Fruit fly (Drosophila melanogaster) whole organism, prepupa: ENCODE measurements around the gene CG13841.

Experiments
- Blimp-1 ChIP-seq: fragments of 200-800 bp; sonication (Bioruptor generic); optimal IDR thresholded peaks from 3 replicates; lab custom pipeline; 2017; ENCODE audit warnings: missing biosample characterization, missing genetic modification characterization, mild to moderate bottlenecking, moderate library complexity, missing genetic modification reagents
- CG10631 ChIP-seq: fragments of 200-800 bp; sonication (Bioruptor generic); optimal IDR thresholded peaks from 2 replicates; lab custom pipeline; 2016; ENCODE audit warnings: missing biosample characterization, missing genetic modification characterization
- CG10669 ChIP-seq: fragments of 200-800 bp; sonication (Bioruptor generic); optimal IDR thresholded peaks from 3 replicates; lab custom pipeline; 2018; ENCODE audit warnings: missing biosample characterization, mild to moderate bottlenecking, missing genetic modification characterization, moderate library complexity
- CG11294 ChIP-seq: fragments of 200-800 bp; sonication (Bioruptor generic); IDR thresholded peaks from 2 replicates; pipeline ENCODE4 v1.3.6; 2022; ENCODE audit warnings: missing biosample characterization, missing genetic modification characterization
- CG11762 ChIP-seq: fragments of 200-800 bp; sonication (Bioruptor generic); optimal IDR thresholded peaks from 3 replicates; lab custom pipeline; 2016; ENCODE audit warnings: missing biosample characterization, missing genetic modification characterization; ENCODE audit not compliant: insufficient read depth
- CG11902 ChIP-seq: fragments of 200-800 bp; sonication (Bioruptor generic); optimal IDR thresholded peaks from 3 replicates; lab custom pipeline; 2016; ENCODE audit warnings: missing biosample characterization, missing genetic modification characterization
- CG15336 ChIP-seq: fragments of 200-800 bp; sonication (Bioruptor generic); IDR thresholded peaks from 2 replicates; pipeline ENCODE4 v1.3.6; 2022; ENCODE audit warnings: missing biosample characterization, missing genetic modification characterization
- CG3032 ChIP-seq: fragments of 200-800 bp; optimal IDR thresholded peaks from 2 replicates; lab custom pipeline; 2019; ENCODE audit warnings: missing biosample characterization, mild to moderate bottlenecking, missing genetic modification characterization, moderate library complexity
- CG31627 ChIP-seq: fragments of 200-800 bp; sonication (Bioruptor generic); optimal IDR thresholded peaks from 3 replicates; lab custom pipeline; 2016; ENCODE audit warnings: missing biosample characterization, missing genetic modification characterization
- CG32006 ChIP-seq: fragments of 200-800 bp; sonication (Bioruptor generic); optimal IDR thresholded peaks from 3 replicates; lab custom pipeline; 2017; ENCODE audit warnings: missing biosample characterization, mild to moderate bottlenecking, missing genetic modification characterization
- CG3919 ChIP-seq: fragments of 200-800 bp; sonication (Bioruptor generic); optimal IDR thresholded peaks from 3 replicates; lab custom pipeline; 2016; ENCODE audit warnings: missing biosample characterization, missing genetic modification characterization
- CG4318 ChIP-seq: fragments of 200-800 bp; sonication (Bioruptor generic); optimal IDR thresholded peaks from 3 replicates; lab custom pipeline; 2017; ENCODE audit warnings: missing biosample characterization, mild to moderate bottlenecking, missing genetic modification characterization
- CG6163 ChIP-seq: fragments of 200-800 bp; sonication (Bioruptor generic); IDR thresholded peaks from 3 replicates; pipeline ENCODE4 v1.3.6; 2022; ENCODE audit warnings: missing biosample characterization, missing genetic modification characterization
- CG6276 ChIP-seq: fragments of 200-800 bp; sonication (Bioruptor generic); optimal IDR thresholded peaks from 2 replicates; lab custom pipeline; 2017; ENCODE audit warnings: missing biosample characterization, mild to moderate bottlenecking, missing genetic modification characterization
- CG6792 ChIP-seq: fragments of 200-800 bp; sonication (Bioruptor generic); optimal IDR thresholded peaks from 3 replicates; lab custom pipeline; 2016; ENCODE audit warnings: missing biosample characterization, missing genetic modification characterization
- CG6808 ChIP-seq: fragments of 200-800 bp; sonication (Bioruptor generic); optimal IDR thresholded peaks from 3 replicates; lab custom pipeline; 2017; ENCODE audit warnings: missing biosample characterization, missing genetic modification characterization, mild to moderate bottlenecking, moderate library complexity, missing genetic modification reagents
- CG6854 ChIP-seq: fragments of 200-800 bp; sonication (Bioruptor generic); optimal IDR thresholded peaks from 2 replicates; lab custom pipeline; 2017; ENCODE audit warnings: missing biosample characterization, mild to moderate bottlenecking, missing genetic modification characterization
- CG8319 ChIP-seq: fragments of 200-800 bp; sonication (Bioruptor generic); optimal IDR thresholded peaks from 3 replicates; lab custom pipeline; 2016; ENCODE audit warnings: missing biosample characterization, missing genetic modification characterization
- Eip75B ChIP-seq: fragments of 200-800 bp; sonication (Bioruptor generic); optimal IDR thresholded peaks from 3 replicates; lab custom pipeline; 2016; ENCODE audit warnings: missing biosample characterization, missing genetic modification characterization
- Eip78C ChIP-seq: fragments of 200-800 bp; sonication (Bioruptor generic); peaks from one replicate; lab custom pipeline; 2016; ENCODE audit warnings: missing biosample characterization, missing genetic modification characterization
- Eip93F ChIP-seq: fragments of 200-800 bp; sonication (Bioruptor generic); optimal IDR thresholded peaks from 2 replicates; lab custom pipeline; 2016; ENCODE audit warnings: missing biosample characterization, mild to moderate bottlenecking, missing genetic modification characterization
- Ets21C ChIP-seq: fragments of 200-800 bp; sonication (Bioruptor generic); optimal IDR thresholded peaks from 3 replicates; lab custom pipeline; 2016; ENCODE audit warnings: missing biosample characterization, missing genetic modification characterization
- Ets96B ChIP-seq: fragments of 200-800 bp; optimal IDR thresholded peaks from 2 replicates; lab custom pipeline; 2019; ENCODE audit warnings: missing biosample characterization, mild to moderate bottlenecking, missing genetic modification characterization, moderate library complexity
- Gug ChIP-seq: fragments of 200-800 bp; sonication (Bioruptor generic); IDR thresholded peaks from 2 replicates; pipeline ENCODE4 v1.3.6; 2022; ENCODE audit warnings: missing biosample characterization, missing genetic modification characterization
- Hr38 ChIP-seq: sonication (Bioruptor generic); optimal IDR thresholded peaks from 2 replicates; lab custom pipeline; 2016; ENCODE audit warnings: missing biosample characterization, missing genetic modification characterization
- Hr39 ChIP-seq: fragments of 200-800 bp; sonication (Bioruptor generic); optimal IDR thresholded peaks from 2 replicates; lab custom pipeline; 2016; ENCODE audit warnings: missing biosample characterization, missing genetic modification characterization
- Hr4 ChIP-seq: fragments of 200-800 bp; sonication (Bioruptor generic); optimal IDR thresholded peaks from 3 replicates; lab custom pipeline; 2016; ENCODE audit warnings: missing biosample characterization, missing genetic modification characterization
- Lpt ChIP-seq: fragments of 200-800 bp; sonication (Bioruptor generic); optimal IDR thresholded peaks from 3 replicates; lab custom pipeline; 2016; ENCODE audit warnings: missing biosample characterization, missing genetic modification characterization
- Met ChIP-seq: fragments of 200-800 bp; sonication (Bioruptor generic); optimal IDR thresholded peaks from 3 replicates; lab custom pipeline; 2016; ENCODE audit warnings: missing biosample characterization, missing genetic modification characterization
- OdsH ChIP-seq: fragments of 200-800 bp; sonication (Bioruptor generic); optimal IDR thresholded peaks from 3 replicates; lab custom pipeline; 2016; ENCODE audit warnings: missing biosample characterization, missing genetic modification characterization
- Smox ChIP-seq: fragments of 200-800 bp; sonication (Bioruptor generic); optimal IDR thresholded peaks from 3 replicates; lab custom pipeline; 2016; ENCODE audit warnings: missing biosample characterization, missing genetic modification characterization
- Sox102F ChIP-seq: fragments of 200-800 bp; sonication (Bioruptor generic); optimal IDR thresholded peaks from 2 replicates; lab custom pipeline; 2016; ENCODE audit warnings: missing biosample characterization, mild to moderate bottlenecking, missing genetic modification characterization
- Sox14 ChIP-seq: fragments of 200-800 bp; sonication (Bioruptor generic); optimal IDR thresholded peaks from 3 replicates; lab custom pipeline; 2016; ENCODE audit warnings: missing biosample characterization, missing genetic modification characterization
- Sox15 ChIP-seq: fragments of 200-800 bp; sonication (Bioruptor generic); optimal IDR thresholded peaks from 3 replicates; lab custom pipeline; 2016; ENCODE audit warnings: missing biosample characterization, missing genetic modification characterization
- achi ChIP-seq: fragments of 200-800 bp; sonication (Bioruptor generic); optimal IDR thresholded peaks from 3 replicates; lab custom pipeline; 2016; ENCODE audit warnings: missing biosample characterization, missing genetic modification characterization
- acj6 ChIP-seq: fragments of 200-800 bp; sonication (Bioruptor generic); optimal IDR thresholded peaks from 3 replicates; lab custom pipeline; 2016; ENCODE audit warnings: missing biosample characterization, missing genetic modification characterization
- cyc ChIP-seq: fragments of 200-800 bp; sonication (Bioruptor generic); optimal IDR thresholded peaks from 3 replicates; lab custom pipeline; 2016; ENCODE audit warnings: missing biosample characterization, missing genetic modification characterization
- dac ChIP-seq: fragments of 200-800 bp; sonication (Bioruptor generic); optimal IDR thresholded peaks from 2 replicates; lab custom pipeline; 2017; ENCODE audit warnings: missing biosample characterization, mild to moderate bottlenecking, missing genetic modification characterization
- dsx ChIP-seq: fragments of 200-800 bp; optimal IDR thresholded peaks from 3 replicates; lab custom pipeline; 2019; ENCODE audit warnings: missing biosample characterization, mild to moderate bottlenecking, missing genetic modification characterization, moderate library complexity; ENCODE audit not compliant: poor library complexity, severe bottlenecking
- eg ChIP-seq: fragments of 200-800 bp; sonication (Bioruptor generic); IDR thresholded peaks from 3 replicates; pipeline ENCODE4 v1.3.6; 2022; ENCODE audit warnings: missing biosample characterization, missing genetic modification characterization
- esn ChIP-seq: fragments of 200-800 bp; sonication (Bioruptor generic); optimal IDR thresholded peaks from 2 replicates; lab custom pipeline; 2016; ENCODE audit warnings: missing biosample characterization, mild to moderate bottlenecking, missing genetic modification characterization, moderate library complexity
- fd59A ChIP-seq: fragments of 200-800 bp; sonication (Bioruptor generic); optimal IDR thresholded peaks from 2 replicates; lab custom pipeline; 2017; ENCODE audit warnings: missing biosample characterization, mild to moderate bottlenecking, missing genetic modification characterization, missing genetic modification reagents
- fd85E ChIP-seq: fragments of 200-800 bp; sonication (Bioruptor generic); optimal IDR thresholded peaks from 3 replicates; lab custom pipeline; 2016; ENCODE audit warnings: missing biosample characterization, missing genetic modification characterization
- fkh ChIP-seq: fragments of 200-800 bp; sonication (Bioruptor generic); optimal IDR thresholded peaks from 3 replicates; lab custom pipeline; 2017; ENCODE audit warnings: missing biosample characterization, mild to moderate bottlenecking, missing genetic modification characterization, moderate library complexity
- lz ChIP-seq: fragments of 200-800 bp; sonication (Bioruptor generic); optimal IDR thresholded peaks from 3 replicates; lab custom pipeline; 2016; ENCODE audit warnings: missing biosample characterization, missing genetic modification characterization
- pdm3 ChIP-seq: fragments of 200-800 bp; sonication (Bioruptor generic); optimal IDR thresholded peaks from 3 replicates; lab custom pipeline; 2016; ENCODE audit warnings: missing biosample characterization, missing genetic modification characterization
- spab ChIP-seq: fragments of 200-800 bp; sonication (Bioruptor generic); optimal IDR thresholded peaks from 2 replicates; lab custom pipeline; 2017; ENCODE audit warnings: missing biosample characterization, mild to moderate bottlenecking, missing genetic modification characterization, missing genetic modification reagents
- ss ChIP-seq, 2 experiments: fragments of 200-800 bp; sonication (Bioruptor generic); optimal IDR thresholded peaks; 2 replicates in 1 of 2; 3 replicates in 1 of 2; lab custom pipeline; 2017 to 2018; ENCODE audit warnings: mild to moderate bottlenecking in 2 of 2, missing biosample characterization in 2 of 2, missing genetic modification characterization in 2 of 2, moderate library complexity in 1 of 2
- svp ChIP-seq: fragments of 200-800 bp; sonication (Bioruptor generic); peaks from one replicate; lab custom pipeline; 2016; ENCODE audit warnings: missing biosample characterization, missing genetic modification characterization
- topi ChIP-seq: fragments of 200-800 bp; sonication (Bioruptor generic); optimal IDR thresholded peaks from 3 replicates; lab custom pipeline; 2016; ENCODE audit warnings: missing biosample characterization, missing genetic modification characterization
- vri ChIP-seq: fragments of 200-800 bp; sonication (Bioruptor generic); optimal IDR thresholded peaks from 3 replicates; lab custom pipeline; 2016; ENCODE audit warnings: missing biosample characterization, mild to moderate bottlenecking, missing genetic modification characterization

The CG13841 gene

dm6 chr3R:22803655-22804341, 36.3 kb upstream of the CG13841 start, which contains the start of gene CG7031:
TSS of gene CG7031 (plus strand) at chr3R:22804291.
- TF ChIP-seq CG10669 = no peak
- no peak for TF ChIP-seq CG6808
- TF ChIP-seq dsx = no peak
- no peak for TF ChIP-seq Hr39 (GFP tag; lab: Kevin White, UChicago)
- TF ChIP-seq Met (GFP tag; lab: Kevin White, UChicago) = no peak
- TF ChIP-seq Hr38 (GFP tag; lab: Kevin White, UChicago) = no peak
- TF ChIP-seq Smox (GFP tag; lab: Kevin White, UChicago) = no peak
- no peak for TF ChIP-seq CG4318 (GFP tag; lab: Kevin White, UChicago)
- TF ChIP-seq Gug = no peak
- TF ChIP-seq Blimp-1 = no peak
- TF ChIP-seq CG31627 (GFP tag; lab: Kevin White, UChicago) = no peak
- no peak for TF ChIP-seq CG11902
- no peak for TF ChIP-seq CG6276
- TF ChIP-seq fd59A (GFP tag; lab: Kevin White, UChicago) = no peak
- peak; percentile 39; the same call in 1 of the 3 replicates for TF ChIP-seq eg
- no peak for TF ChIP-seq vri (GFP tag; lab: Kevin White, UChicago)
- TF ChIP-seq svp (GFP tag; lab: Kevin White, UChicago) = no peak
- no peak for TF ChIP-seq CG8319 (GFP tag; lab: Kevin White, UChicago)
- no peak for TF ChIP-seq CG15336
- no peak for TF ChIP-seq esn
- no peak for TF ChIP-seq Sox15 (GFP tag; lab: Kevin White, UChicago)
- TF ChIP-seq CG6792 (GFP tag; lab: Kevin White, UChicago) = no peak
- no peak for TF ChIP-seq CG11762
- no peak for TF ChIP-seq CG11294 (GFP tag; lab: Robert Waterston, UW)
- no peak for TF ChIP-seq Ets21C (GFP tag; lab: Kevin White, UChicago)
- no peak for TF ChIP-seq achi (GFP tag; lab: Kevin White, UChicago)
- no peak for TF ChIP-seq Sox102F (GFP tag; lab: Kevin White, UChicago)
- no peak for TF ChIP-seq ss (GFP tag; optimal IDR thresholded peaks at IDR 0.05; lab: Kevin White, UChicago)
- TF ChIP-seq Lpt (GFP tag; lab: Kevin White, UChicago) = peak; percentile 7
- no peak for TF ChIP-seq CG3032 (tag; lab: Kevin White, UChicago)
- no peak for TF ChIP-seq topi
- TF ChIP-seq cyc (GFP tag; lab: Kevin White, UChicago) = no peak
- no peak for TF ChIP-seq acj6 (GFP tag; lab: Kevin White, UChicago)
- TF ChIP-seq CG32006 (GFP tag; lab: Kevin White, UChicago) = peak; percentile 15
- TF ChIP-seq Eip93F = no peak
- TF ChIP-seq fd85E (GFP tag; lab: Kevin White, UChicago) = no peak
- TF ChIP-seq Sox14 (GFP tag; lab: Kevin White, UChicago) = no peak
- no peak for TF ChIP-seq Ets96B
- TF ChIP-seq CG3919 (GFP tag; lab: Kevin White, UChicago) = no peak
- peak; percentile 51 for TF ChIP-seq Hr4
- TF ChIP-seq lz (GFP tag; lab: Kevin White, UChicago) = no peak
- TF ChIP-seq CG10631 (GFP tag; lab: Kevin White, UChicago) = no peak
- peak; percentile 58 for TF ChIP-seq Eip78C (GFP tag; lab: Kevin White, UChicago)
- no peak for TF ChIP-seq CG6854 (GFP tag; lab: Kevin White, UChicago)
- TF ChIP-seq Eip75B (GFP tag; lab: Kevin White, UChicago) = no peak
- TF ChIP-seq spab = no peak
- no peak for TF ChIP-seq pdm3 (GFP tag; lab: Kevin White, UChicago)
- TF ChIP-seq CG6163 (GFP tag; lab: Robert Waterston, UW) = 0 out of 3 replicates have a peak, but pooled peaks have one; percentile 30
- no peak for TF ChIP-seq fkh (GFP tag; lab: Kevin White, UChicago)
- TF ChIP-seq dac (GFP tag; lab: Kevin White, UChicago) = no peak
- TF ChIP-seq OdsH = no peak
